Fruit fly (Drosophila melanogaster): ENCODE data around the gene CG7772.

Gene CG7772

dm6 chrX:17887208-17887627, 19.8 kb downstream of the CG7772 start, which contains the start of gene mnb (continued):
- TF ChIP-seq CG7357 (GFP tag; IDR thresholded peaks at IDR 0.05) (no peak), Dp (GFP tag; optimal IDR thresholded peaks at IDR 0.05) (peak; percentile 82), CG14965 (GFP tag; optimal IDR thresholded peaks at IDR 0.05; ENCODE audit: borderline replicate concordance) (no peak), gem (tag; optimal IDR thresholded peaks at IDR 0.05) (no peak), crp (GFP tag; optimal IDR thresholded peaks at IDR 0.05) (no peak), yki (optimal IDR thresholded peaks at IDR 0.05) (no peak), ATbp (GFP tag; optimal IDR thresholded peaks at IDR 0.05) (no peak), Dad (GFP tag; optimal IDR thresholded peaks at IDR 0.05) (no peak), CG2678 (tag; optimal IDR thresholded peaks at IDR 0.05) (peak; percentile 19), E2f1 (GFP tag; IDR thresholded peaks at IDR 0.05) (no peak), Trl (optimal IDR thresholded peaks at IDR 0.05) (no peak), Trl (GFP tag; optimal IDR thresholded peaks at IDR 0.05) (no peak), dysf (GFP tag; IDR thresholded peaks at IDR 0.05) (no peak), CG31224 (GFP tag; IDR thresholded peaks at IDR 0.05) (no peak), CG3995 (GFP tag; optimal IDR thresholded peaks at IDR 0.05) (no peak), YL-1 (GFP tag; optimal IDR thresholded peaks at IDR 0.05) (no peak), CG11093 (GFP tag; IDR thresholded peaks at IDR 0.05) (no peak), bbx (GFP tag; IDR thresholded peaks at IDR 0.05; ENCODE audit: partially characterized antibody) (peak; percentile 99), CG31365 (tag; optimal IDR thresholded peaks at IDR 0.05) (no peak), Kr (GFP tag; optimal IDR thresholded peaks at IDR 0.05) (no peak), Awh (GFP tag; IDR thresholded peaks at IDR 0.05) (no peak), Sin3A (optimal IDR thresholded peaks at IDR 0.05) (peak; percentile 97), TFAM (GFP tag; optimal IDR thresholded peaks at IDR 0.05) (no peak), CG10654 (GFP tag; optimal IDR thresholded peaks at IDR 0.05) (no peak), CG4360 (GFP tag; IDR thresholded peaks at IDR 0.05) (no peak), CG17359 (tag; optimal IDR thresholded peaks at IDR 0.05) (no peak), ranshi (GFP tag; IDR thresholded peaks at IDR 0.05) (no peak), Hand (GFP tag; optimal IDR thresholded peaks at IDR 0.05) (no peak), MBD-R2 (GFP tag; IDR thresholded peaks at IDR 0.05) (no peak), CG6813 (GFP tag; optimal IDR thresholded peaks at IDR 0.05) (no peak), crc (GFP tag; optimal IDR thresholded peaks at IDR 0.05) (no peak), CG4328 (GFP tag; optimal IDR thresholded peaks at IDR 0.05) (no peak), Scr (GFP tag; IDR thresholded peaks at IDR 0.05; ENCODE audit: partially characterized antibody) (peak; percentile 99), pita (GFP tag; optimal IDR thresholded peaks at IDR 0.05) (peak; percentile 88), so (GFP tag; IDR thresholded peaks at IDR 0.05) (no peak), CrebB (tag; optimal IDR thresholded peaks at IDR 0.05) (no peak), CG18262 (tag; optimal IDR thresholded peaks at IDR 0.05) (no peak), CG13624 (GFP tag; optimal IDR thresholded peaks at IDR 0.05) (peak; percentile 4), CG15479 (GFP tag; optimal IDR thresholded peaks at IDR 0.05) (no peak), CG10274 (GFP tag; optimal IDR thresholded peaks at IDR 0.05) (no peak), Ets97D (GFP tag; optimal IDR thresholded peaks at IDR 0.05) (peak; percentile 68), Oli (tag; optimal IDR thresholded peaks at IDR 0.05) (no peak), Side (GFP tag; optimal IDR thresholded peaks at IDR 0.05) (no peak), CG12071 (GFP tag; optimal IDR thresholded peaks at IDR 0.05) (no peak), Adf1 (GFP tag; IDR thresholded peaks at IDR 0.05) (no peak), CG2199 (GFP tag; IDR thresholded peaks at IDR 0.05) (no peak), insv (GFP tag; optimal IDR thresholded peaks at IDR 0.05) (no peak), zfh1 (GFP tag; IDR thresholded peaks at IDR 0.05) (no peak), CG4707 (GFP tag; optimal IDR thresholded peaks at IDR 0.05) (no peak), CG11504 (tag; optimal IDR thresholded peaks at IDR 0.05) (peak; percentile 17), jigr1 (GFP tag; IDR thresholded peaks at IDR 0.05) (no peak), CG7839 (tag; optimal IDR thresholded peaks at IDR 0.05) (no peak), HmgZ (tag; optimal IDR thresholded peaks at IDR 0.05) (no peak)

Data from whole organism, embryonic.